Worm (Caenorhabditis elegans) whole organism, mixed stage, embryonic: ENCODE data around the gene srx-77.

Experiments
- blmp-1 ChIP-seq: fragments of 150-350 bp; optimal IDR thresholded peaks from 2 replicates; lab custom pipeline; 2014; ENCODE audit warnings: missing biosample characterization, missing genetic modification characterization
- elt-1 ChIP-seq: sonication (generic microtip); optimal IDR thresholded peaks from 2 replicates; lab custom pipeline; 2017; ENCODE audit warnings: missing genetic modification characterization, mild to moderate bottlenecking, missing compliant biosample characterization, antibody characterized with exemption, moderate library complexity, borderline replicate concordance; ENCODE audit not compliant: insufficient read depth
- lsy-2 ChIP-seq: fragments of 150-350 bp; optimal IDR thresholded peaks from 2 replicates; lab custom pipeline; 2014; ENCODE audit warnings: missing biosample characterization, missing genetic modification characterization
- mab-5 ChIP-seq: fragments of 150-350 bp; optimal IDR thresholded peaks from 2 replicates; lab custom pipeline; 2014; ENCODE audit warnings: missing biosample characterization, missing genetic modification characterization
- mep-1 ChIP-seq: fragments of 150-350 bp; optimal IDR thresholded peaks from 2 replicates; lab custom pipeline; 2017; ENCODE audit warnings: missing biosample characterization, missing genetic modification reagents, missing genetic modification characterization, inconsistent platforms
- nhr-12 ChIP-seq: fragments of 150-350 bp; optimal IDR thresholded peaks from 2 replicates; lab custom pipeline; 2014; ENCODE audit warnings: missing biosample characterization, missing genetic modification characterization
- nhr-237 ChIP-seq: fragments of 150-350 bp; optimal IDR thresholded peaks from 2 replicates; lab custom pipeline; 2014; ENCODE audit warnings: missing biosample characterization, missing genetic modification characterization
- nhr-28 ChIP-seq: fragments of 150-350 bp; optimal IDR thresholded peaks from 2 replicates; lab custom pipeline; 2014; ENCODE audit warnings: missing biosample characterization, missing genetic modification characterization
- pha-4 ChIP-seq: fragments of 150-350 bp; optimal IDR thresholded peaks from 2 replicates; lab custom pipeline; 2018; ENCODE audit warnings: missing biosample characterization, missing genetic modification reagents, missing genetic modification characterization
- snpc-4 ChIP-seq: fragments of 150-350 bp; optimal IDR thresholded peaks from 2 replicates; lab custom pipeline; 2014; ENCODE audit warnings: missing biosample characterization, missing genetic modification characterization
- tbx-8 ChIP-seq: fragments of 200-800 bp; sonication (Bioruptor generic); optimal IDR thresholded peaks from 2 replicates; lab custom pipeline; 2018; ENCODE audit warnings: mild to moderate bottlenecking, missing genetic modification characterization, moderate library complexity, missing compliant biosample characterization
- unc-39 ChIP-seq: fragments of 150-350 bp; optimal IDR thresholded peaks from 2 replicates; lab custom pipeline; 2014; ENCODE audit warnings: missing biosample characterization, missing genetic modification characterization
- unc-62 ChIP-seq: fragments of 150-350 bp; optimal IDR thresholded peaks from 2 replicates; lab custom pipeline; 2014; ENCODE audit warnings: missing biosample characterization, missing genetic modification reagents, missing genetic modification characterization
- ztf-11 ChIP-seq: fragments of 150-350 bp; optimal IDR thresholded peaks from 2 replicates; lab custom pipeline; 2014; ENCODE audit warnings: missing biosample characterization, missing genetic modification characterization

- TF ChIP-seq mep-1 = no peak
- no peak for TF ChIP-seq pha-4 (tag; lab: Kevin White, UChicago)
- TF ChIP-seq unc-62 = no peak
- TF ChIP-seq ztf-11 = no peak
- TF ChIP-seq nhr-12 (tag; lab: Kevin White, UChicago) = no peak
- TF ChIP-seq tbx-8 = no peak
- no peak for TF ChIP-seq lsy-2
- TF ChIP-seq snpc-4 (tag; lab: Kevin White, UChicago) = no peak
- TF ChIP-seq blmp-1 = no peak
- TF ChIP-seq nhr-237 (tag; lab: Kevin White, UChicago) = no peak
- TF ChIP-seq unc-39 (tag; lab: Kevin White, UChicago) = no peak
- no peak for TF ChIP-seq nhr-28 (tag; lab: Kevin White, UChicago)
- TF ChIP-seq elt-1 = no peak
- no peak for TF ChIP-seq mab-5 (tag; lab: Kevin White, UChicago)
Measured at ce11 chrV:4617260-4617659, 51.3 kb downstream of the srx-77 start, which contains the start of gene sumv-2.
